Worm (Caenorhabditis elegans) whole organism, L4 larva: ENCODE data around the gene npr-29.

Experiments
- D1046.2 ChIP-seq: fragments of 200-800 bp; sonication (Bioruptor generic); IDR thresholded peaks from 2 replicates; pipeline ENCODE4 v1.3.6; 2022; ENCODE audit warnings: missing genetic modification characterization, missing compliant biosample characterization
- F26F4.8 ChIP-seq: fragments of 200-800 bp; sonication (Bioruptor generic); conservative IDR thresholded peaks from 2 replicates; pipeline ENCODE4 v1.3.6; 2022; ENCODE audit warnings: missing genetic modification characterization, missing compliant biosample characterization
- F49E8.2 ChIP-seq: sonication (generic microtip); optimal IDR thresholded peaks from 2 replicates; lab custom pipeline; 2016; ENCODE audit warnings: missing compliant biosample characterization, mild to moderate bottlenecking, missing genetic modification characterization, borderline replicate concordance
- ZK337.2 ChIP-seq: fragments of 200-800 bp; sonication (Bioruptor generic); IDR thresholded peaks from 2 replicates; pipeline ENCODE4 v1.3.6; 2022; ENCODE audit warnings: missing genetic modification reagents, missing genetic modification characterization, missing compliant biosample characterization
- aly-2 ChIP-seq: sonication (generic microtip); optimal IDR thresholded peaks from 2 replicates; lab custom pipeline; 2018; ENCODE audit warnings: missing biosample characterization, missing genetic modification characterization
- ceh-20 ChIP-seq: fragments of 200-800 bp; sonication (Bioruptor generic); IDR thresholded peaks from 2 replicates; pipeline ENCODE4 v1.3.6; 2022; ENCODE audit warnings: missing genetic modification reagents, missing genetic modification characterization, missing compliant biosample characterization
- ceh-44 ChIP-seq: fragments of 200-800 bp; sonication (Bioruptor generic); IDR thresholded peaks from 2 replicates; pipeline ENCODE4 v1.3.6; 2022; ENCODE audit warnings: missing genetic modification reagents, missing genetic modification characterization, missing compliant biosample characterization
- ceh-62 ChIP-seq: sonication (generic microtip); optimal IDR thresholded peaks from 2 replicates; lab custom pipeline; 2017; ENCODE audit warnings: missing biosample characterization, missing genetic modification characterization
- cey-2 ChIP-seq: sonication (generic microtip); optimal IDR thresholded peaks from 3 replicates; lab custom pipeline; 2017; ENCODE audit warnings: missing genetic modification characterization, mild to moderate bottlenecking, missing compliant biosample characterization, antibody characterized with exemption, borderline replicate concordance; ENCODE audit not compliant: insufficient read depth
- daf-12 ChIP-seq: fragments of 150-350 bp; optimal IDR thresholded peaks from 2 replicates; lab custom pipeline; 2014; ENCODE audit warnings: missing biosample characterization, missing genetic modification reagents, missing genetic modification characterization
- daf-16 ChIP-seq, 3 experiments: sonication (generic microtip); optimal IDR thresholded peaks; 2 replicates each; lab custom pipeline; 2016 to 2017; ENCODE audit warnings: missing genetic modification characterization in 3 of 3, missing genetic modification reagents in 3 of 3, mild to moderate bottlenecking in 2 of 3, missing compliant biosample characterization in 2 of 3, missing biosample characterization in 1 of 3, moderate library complexity in 1 of 3
- dmd-6 ChIP-seq: fragments of 200-800 bp; sonication (Bioruptor generic); IDR thresholded peaks from 2 replicates; pipeline ENCODE4 v1.3.6; 2022; ENCODE audit warnings: missing genetic modification reagents, missing genetic modification characterization, missing compliant biosample characterization
- dmd-9 ChIP-seq: fragments of 200-800 bp; sonication (Bioruptor generic); IDR thresholded peaks from 2 replicates; pipeline ENCODE4 v1.3.6; 2022; ENCODE audit warnings: missing genetic modification reagents, missing genetic modification characterization, missing compliant biosample characterization
- dpl-1 ChIP-seq: fragments of 150-350 bp; optimal IDR thresholded peaks from 2 replicates; lab custom pipeline; 2014; ENCODE audit warnings: missing biosample characterization, missing genetic modification reagents, missing genetic modification characterization
- duxl-1 ChIP-seq: sonication (generic microtip); optimal IDR thresholded peaks from 2 replicates; lab custom pipeline; 2016; ENCODE audit warnings: mild to moderate bottlenecking, missing genetic modification characterization, moderate library complexity, missing compliant biosample characterization; ENCODE audit not compliant: poor library complexity
- dve-1 ChIP-seq: sonication (generic microtip); optimal IDR thresholded peaks from 2 replicates; lab custom pipeline; 2017; ENCODE audit warnings: antibody characterized with exemption, mild to moderate bottlenecking, missing genetic modification characterization, missing compliant biosample characterization; ENCODE audit not compliant: insufficient read depth
- egl-43 ChIP-seq: fragments of 200-800 bp; sonication (Bioruptor generic); IDR thresholded peaks from 2 replicates; pipeline ENCODE4 v1.3.6; 2022; ENCODE audit warnings: missing genetic modification reagents, missing genetic modification characterization, missing compliant biosample characterization
- hlh-11 ChIP-seq: fragments of 200-800 bp; sonication (Bioruptor generic); optimal IDR thresholded peaks from 2 replicates; lab custom pipeline; 2018; ENCODE audit warnings: mild to moderate bottlenecking, missing genetic modification characterization, missing compliant biosample characterization
- hlh-30 ChIP-seq: sonication (generic microtip); optimal IDR thresholded peaks from 2 replicates; lab custom pipeline; 2017; ENCODE audit warnings: antibody characterized with exemption, mild to moderate bottlenecking, missing genetic modification characterization, missing compliant biosample characterization; ENCODE audit not compliant: insufficient read depth
- jun-1 ChIP-seq: fragments of 150-350 bp; optimal IDR thresholded peaks from 2 replicates; lab custom pipeline; 2014; ENCODE audit warnings: missing biosample characterization, missing genetic modification reagents, missing genetic modification characterization
- lin-13 ChIP-seq: fragments of 150-350 bp; optimal IDR thresholded peaks from 2 replicates; lab custom pipeline; 2014; ENCODE audit warnings: missing biosample characterization, missing genetic modification reagents, missing genetic modification characterization
- lir-3 ChIP-seq: sonication (generic microtip); optimal IDR thresholded peaks from 2 replicates; lab custom pipeline; 2016; ENCODE audit warnings: mild to moderate bottlenecking, missing genetic modification characterization, missing compliant biosample characterization
- madf-9 ChIP-seq: fragments of 200-800 bp; sonication (Bioruptor generic); conservative IDR thresholded peaks from 2 replicates; pipeline ENCODE4 v1.3.6; 2022; ENCODE audit warnings: missing genetic modification reagents, missing genetic modification characterization, missing compliant biosample characterization
- mes-2 ChIP-seq: sonication (generic microtip); optimal IDR thresholded peaks from 2 replicates; lab custom pipeline; 2016; ENCODE audit warnings: missing genotype, mild to moderate bottlenecking, missing genetic modification characterization, missing compliant biosample characterization; ENCODE audit not compliant: poor library complexity, severe bottlenecking
- mxl-3 ChIP-seq: fragments of 200-800 bp; sonication (Bioruptor generic); optimal IDR thresholded peaks from 2 replicates; lab custom pipeline; 2018; ENCODE audit warnings: mild to moderate bottlenecking, missing genetic modification characterization, missing compliant biosample characterization
- nhr-111 ChIP-seq: fragments of 200-800 bp; sonication (Bioruptor generic); optimal IDR thresholded peaks from 2 replicates; lab custom pipeline; 2018; ENCODE audit warnings: mild to moderate bottlenecking, missing genetic modification characterization, missing compliant biosample characterization
- nhr-237 ChIP-seq: sonication (generic microtip); optimal IDR thresholded peaks from 2 replicates; lab custom pipeline; 2017; ENCODE audit warnings: missing biosample characterization, missing genetic modification characterization
- nhr-28 ChIP-seq: fragments of 150-350 bp; optimal IDR thresholded peaks from 2 replicates; lab custom pipeline; 2014; ENCODE audit warnings: missing biosample characterization, missing genetic modification characterization
- nhr-41 ChIP-seq: fragments of 200-800 bp; sonication (Bioruptor generic); IDR thresholded peaks from 2 replicates; pipeline ENCODE4 v1.3.6; 2022; ENCODE audit warnings: missing genetic modification reagents, missing genetic modification characterization, missing compliant biosample characterization
- nhr-42 ChIP-seq: fragments of 200-800 bp; sonication (Bioruptor generic); IDR thresholded peaks from 2 replicates; pipeline ENCODE4 v1.3.6; 2022; ENCODE audit warnings: missing genetic modification characterization, missing compliant biosample characterization
- nhr-77 ChIP-seq: fragments of 150-350 bp; optimal IDR thresholded peaks from 2 replicates; lab custom pipeline; 2014; ENCODE audit warnings: missing biosample characterization, missing genetic modification characterization
- pha-4 ChIP-seq, 2 experiments: fragments of 150-350 bp in 1 of 2; fragments of 200-800 bp in 1 of 2; sonication (Bioruptor generic) in 1 of 2; IDR thresholded peaks in 1 of 2; optimal IDR thresholded peaks in 1 of 2; 2 replicates each; pipeline versions ENCODE4 v1.3.6 to Lab custom; 2014 to 2022; ENCODE audit warnings: missing genetic modification characterization in 2 of 2, missing genetic modification reagents in 2 of 2, missing biosample characterization in 1 of 2, missing compliant biosample characterization in 1 of 2
- pqm-1 ChIP-seq: sonication (generic microtip); optimal IDR thresholded peaks from 2 replicates; lab custom pipeline; 2017; ENCODE audit warnings: missing biosample characterization, missing genetic modification characterization
- snpc-1.2 ChIP-seq: fragments of 200-800 bp; sonication (Bioruptor generic); IDR thresholded peaks from 2 replicates; pipeline ENCODE4 v1.3.6; 2022; ENCODE audit warnings: missing genetic modification reagents, missing genetic modification characterization, missing compliant biosample characterization
- spr-1 ChIP-seq: sonication (generic microtip); optimal IDR thresholded peaks from 2 replicates; lab custom pipeline; 2016; ENCODE audit warnings: mild to moderate bottlenecking, missing genetic modification characterization, missing compliant biosample characterization
- spr-3 ChIP-seq: fragments of 200-800 bp; sonication (Bioruptor generic); optimal IDR thresholded peaks from 2 replicates; lab custom pipeline; 2018; ENCODE audit warnings: mild to moderate bottlenecking, missing genetic modification characterization, missing compliant biosample characterization
- tag-97 ChIP-seq: fragments of 200-800 bp; sonication (Bioruptor generic); IDR thresholded peaks from 2 replicates; pipeline ENCODE4 v1.3.6; 2022; ENCODE audit warnings: missing genetic modification characterization, missing compliant biosample characterization
- unc-39 ChIP-seq: sonication (generic microtip); optimal IDR thresholded peaks from 2 replicates; lab custom pipeline; 2017; ENCODE audit warnings: missing biosample characterization, missing genetic modification characterization
- unc-62 ChIP-seq, 3 experiments: fragments of 150-350 bp in 1 of 3; sonication (generic microtip); optimal IDR thresholded peaks in 2 of 3; peaks in 1 of 3; 1 replicate in 1 of 3; 2 replicates in 2 of 3; lab custom pipeline; 2014 to 2017; ENCODE audit warnings: missing biosample characterization in 3 of 3, missing genetic modification characterization in 3 of 3, missing genetic modification reagents in 3 of 3, missing genotype in 1 of 3
- vab-7 ChIP-seq: fragments of 200-800 bp; sonication (Bioruptor generic); IDR thresholded peaks from 2 replicates; pipeline ENCODE4 v1.3.6; 2022; ENCODE audit warnings: missing genetic modification reagents, missing genetic modification characterization, missing compliant biosample characterization
- zag-1 ChIP-seq: fragments of 150-350 bp; optimal IDR thresholded peaks from 2 replicates; lab custom pipeline; 2014; ENCODE audit warnings: missing biosample characterization, missing genetic modification characterization
- zfp-2 ChIP-seq: sonication (generic microtip); optimal IDR thresholded peaks from 2 replicates; lab custom pipeline; 2016; ENCODE audit warnings: mild to moderate bottlenecking, missing genetic modification characterization, missing compliant biosample characterization
- ztf-7 ChIP-seq: fragments of 150-350 bp; optimal IDR thresholded peaks from 2 replicates; lab custom pipeline; 2014; ENCODE audit warnings: missing biosample characterization, missing genetic modification characterization

Gene npr-29

DNA sequence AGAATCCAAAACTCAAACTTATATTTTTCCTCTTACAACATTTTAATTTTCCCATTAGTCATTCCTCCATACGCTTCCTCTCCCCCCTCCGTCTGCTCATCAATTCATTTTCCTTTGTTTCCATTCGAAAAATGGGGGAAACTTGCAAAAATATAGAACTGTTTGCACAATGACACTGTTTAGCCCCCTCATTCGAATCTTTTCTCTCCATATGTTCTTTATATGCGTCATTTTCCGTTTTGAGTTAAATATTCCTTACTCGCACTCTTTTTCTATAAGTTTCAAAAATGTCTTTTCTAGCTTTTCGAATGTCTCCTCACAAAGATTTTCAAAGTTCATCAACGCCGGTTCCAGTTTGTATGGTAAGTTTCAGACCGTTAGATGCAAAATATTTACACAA lies 41.7 kb upstream of the npr-29 start, which contains the start of gene M01A8.1:
M01A8.1 (plus strand) TSS at position 301 of the 400 bp plus-strand sequence.
- no peak for TF ChIP-seq dmd-9 (GFP tag; lab: Robert Waterston, UW)
- TF ChIP-seq pqm-1 (tag; lab: Kevin White, UChicago) = no peak
- TF ChIP-seq spr-1 (tag; lab: Kevin White, UChicago) = no peak
- TF ChIP-seq nhr-111 = no peak
- no peak for TF ChIP-seq egl-43 (GFP tag; lab: Robert Waterston, UW)
- TF ChIP-seq F49E8.2 (tag; lab: Kevin White, UChicago) = no peak
- TF ChIP-seq lin-13 = no peak
- TF ChIP-seq jun-1 (tag; lab: Kevin White, UChicago) = no peak

DNA sequence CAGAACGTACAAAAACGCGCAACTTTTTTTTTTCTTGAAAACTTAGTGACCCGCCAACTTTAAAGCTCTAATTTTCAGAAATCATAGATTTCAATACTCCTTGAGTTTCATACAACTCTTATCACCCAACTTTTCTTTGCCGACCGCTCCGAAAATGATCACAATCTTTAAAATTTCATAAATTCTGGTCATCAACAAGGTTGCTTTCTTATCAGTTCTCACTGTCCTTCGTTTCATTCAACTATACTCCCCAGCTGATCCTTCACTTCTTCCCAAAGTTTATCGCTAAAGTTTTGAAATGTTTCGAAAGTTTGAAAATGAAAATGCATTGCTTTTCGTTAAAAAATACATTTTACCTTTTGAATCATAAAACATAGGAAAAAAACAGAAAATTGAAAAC lies 40.5 kb upstream of the npr-29 start:
- TF ChIP-seq ceh-44 (GFP tag; lab: Robert Waterston, UW) (no peak), zfp-2 (tag; lab: Kevin White, UChicago) (no peak), cey-2 (tag; lab: Kevin White, UChicago) (no peak), nhr-41 (GFP tag; lab: Robert Waterston, UW) (no peak), nhr-237 (tag; lab: Kevin White, UChicago) (no peak), lin-13 (no peak), lir-3 (no peak), ceh-62 (tag; lab: Kevin White, UChicago) (no peak), pqm-1 (tag; lab: Kevin White, UChicago) (peak; percentile 88), dmd-6 (GFP tag; lab: Robert Waterston, UW) (peak; percentile 68), unc-39 (tag; lab: Kevin White, UChicago) (no peak), vab-7 (GFP tag; lab: Robert Waterston, UW) (no peak), daf-12 (tag; lab: Kevin White, UChicago) (no peak), snpc-1.2 (GFP tag; lab: Robert Waterston, UW) (no peak), nhr-42 (GFP tag; lab: Robert Waterston, UW) (no peak), jun-1 (tag; lab: Kevin White, UChicago) (no peak), spr-3 (no peak), pha-4 (GFP tag; IDR thresholded peaks at IDR 0.05; lab: Robert Waterston, UW) (no peak), pha-4 (tag; optimal IDR thresholded peaks at IDR 0.05; lab: Kevin White, UChicago) (no peak), hlh-30 (tag; lab: Kevin White, UChicago) (peak; percentile 28), mxl-3 (no peak), tag-97 (no peak), unc-62 (GFP tag; optimal IDR thresholded peaks at IDR 0.05 in 1 of 2; lab: Kevin White, UChicago) (no peak), unc-62 (tag; optimal IDR thresholded peaks at IDR 0.05; lab: Kevin White, UChicago) (no peak), zag-1 (no peak), duxl-1 (tag; lab: Kevin White, UChicago) (no peak), mes-2 (tag; lab: Kevin White, UChicago) (no peak), madf-9 (no peak), D1046.2 (GFP tag; lab: Robert Waterston, UW) (no peak), dve-1 (tag; lab: Kevin White, UChicago) (peak; percentile 58), dmd-9 (GFP tag; lab: Robert Waterston, UW) (no peak), F26F4.8 (GFP tag; lab: Robert Waterston, UW) (no peak), nhr-28 (tag; lab: Kevin White, UChicago) (peak; percentile 62), nhr-77 (peak; percentile 3), ztf-7 (tag; lab: Kevin White, UChicago) (no peak), ceh-20 (GFP tag; lab: Robert Waterston, UW) (no peak), ZK337.2 (GFP tag; lab: Robert Waterston, UW) (no peak), aly-2 (tag; lab: Kevin White, UChicago) (no peak), hlh-11 (tag; lab: Kevin White, UChicago) (peak; percentile 63), dpl-1 (GFP tag; lab: Kevin White, UChicago) (no peak), daf-16 (GFP tag; optimal IDR thresholded peaks at IDR 0.05; lab: Kevin White, UChicago) (no peak), daf-16 (tag; optimal IDR thresholded peaks at IDR 0.05; lab: Kevin White, UChicago) (peak; percentile 85)
